Worm (Caenorhabditis elegans) whole organism, L2 larva: ENCODE data around the gene F59H6.14.
A peak's percentile ranks its signal among the peaks of the same experiment; 100 is the strongest.
"Not testable (repeated sequence)": the region's sequence is repeated elsewhere in the genome, so short reads cannot be mapped to it uniquely, and the experiment has no call there.

Experiments used
- F13H6.1 ChIP-seq: sonication (generic microtip); optimal IDR thresholded peaks from 2 replicates; lab custom pipeline; 2016; ENCODE audit warnings: missing genetic modification characterization, missing compliant biosample characterization
- R02D3.7 ChIP-seq: fragments of 150-350 bp; optimal IDR thresholded peaks from 2 replicates; lab custom pipeline; 2014; ENCODE audit warnings: missing biosample characterization, missing genetic modification characterization
- Y55F3AM.14 ChIP-seq: fragments of 200-800 bp; sonication (Bioruptor generic); optimal IDR thresholded peaks from 2 replicates; lab custom pipeline; 2018; ENCODE audit warnings: mild to moderate bottlenecking, missing genetic modification characterization, missing compliant biosample characterization
- ZK546.5 ChIP-seq: sonication (generic microtip); optimal IDR thresholded peaks from 2 replicates; lab custom pipeline; 2017; ENCODE audit warnings: missing biosample characterization, missing genetic modification characterization
- alr-1 ChIP-seq: fragments of 150-350 bp; optimal IDR thresholded peaks from 2 replicates; lab custom pipeline; 2014; ENCODE audit warnings: missing biosample characterization, missing genetic modification characterization
- aly-2 ChIP-seq: fragments of 150-350 bp; optimal IDR thresholded peaks from 2 replicates; lab custom pipeline; 2014; ENCODE audit warnings: missing biosample characterization, missing genetic modification characterization
- ama-1 ChIP-seq: fragments of 150-350 bp; optimal IDR thresholded peaks from 2 replicates; lab custom pipeline; 2018; ENCODE audit warnings: inconsistent platforms
- blmp-1 ChIP-seq: sonication (generic microtip); optimal IDR thresholded peaks from 2 replicates; lab custom pipeline; 2017; ENCODE audit warnings: missing genetic modification characterization, mild to moderate bottlenecking, missing compliant biosample characterization, antibody characterized with exemption, moderate library complexity; ENCODE audit not compliant: insufficient read depth
- egl-27 ChIP-seq: sonication (generic microtip); optimal IDR thresholded peaks from 3 replicates; lab custom pipeline; 2017; ENCODE audit warnings: missing biosample characterization, missing genetic modification reagents, missing genetic modification characterization
- fos-1 ChIP-seq: fragments of 150-350 bp; optimal IDR thresholded peaks from 2 replicates; lab custom pipeline; 2014; ENCODE audit warnings: missing biosample characterization, missing genetic modification characterization
- gmeb-1 ChIP-seq: fragments of 150-350 bp; optimal IDR thresholded peaks from 2 replicates; lab custom pipeline; 2014; ENCODE audit warnings: missing biosample characterization, missing genetic modification characterization
- lin-13 ChIP-seq: fragments of 150-350 bp; optimal IDR thresholded peaks from 2 replicates; lab custom pipeline; 2014; ENCODE audit warnings: missing biosample characterization, missing genetic modification reagents, missing genetic modification characterization
- lin-39 ChIP-seq: fragments of 150-350 bp; optimal IDR thresholded peaks from 2 replicates; lab custom pipeline; 2014; ENCODE audit warnings: missing biosample characterization, missing genetic modification reagents, missing genetic modification characterization
- lsy-2 ChIP-seq, 2 experiments: fragments of 150-350 bp in 1 of 2; sonication (generic microtip) in 1 of 2; optimal IDR thresholded peaks; 2 replicates each; lab custom pipeline; 2014 to 2017; ENCODE audit warnings: missing biosample characterization in 2 of 2, missing genetic modification characterization in 2 of 2
- mab-5 ChIP-seq: fragments of 150-350 bp; optimal IDR thresholded peaks from 2 replicates; lab custom pipeline; 2014; ENCODE audit warnings: missing biosample characterization, missing genetic modification characterization
- mdl-1 ChIP-seq, 2 experiments: fragments of 150-350 bp in 1 of 2; sonication (generic microtip) in 1 of 2; optimal IDR thresholded peaks; 2 replicates each; lab custom pipeline; 2017; ENCODE audit warnings: missing biosample characterization in 2 of 2, missing genetic modification characterization in 2 of 2
- nhr-10 ChIP-seq: sonication (generic microtip); optimal IDR thresholded peaks from 2 replicates; lab custom pipeline; 2017; ENCODE audit warnings: missing biosample characterization, missing genetic modification characterization
- nhr-11 ChIP-seq: fragments of 150-350 bp; optimal IDR thresholded peaks from 2 replicates; lab custom pipeline; 2014; ENCODE audit warnings: missing biosample characterization, missing genetic modification characterization
- nhr-12 ChIP-seq: fragments of 150-350 bp; optimal IDR thresholded peaks from 2 replicates; lab custom pipeline; 2014; ENCODE audit warnings: missing biosample characterization, missing genetic modification characterization
- nhr-129 ChIP-seq: fragments of 150-350 bp; optimal IDR thresholded peaks from 2 replicates; lab custom pipeline; 2014; ENCODE audit warnings: missing biosample characterization, missing genetic modification characterization
- nhr-23 ChIP-seq: fragments of 150-350 bp; optimal IDR thresholded peaks from 2 replicates; lab custom pipeline; 2014; ENCODE audit warnings: missing biosample characterization, missing genetic modification reagents, missing genetic modification characterization
- nhr-237 ChIP-seq: fragments of 150-350 bp; optimal IDR thresholded peaks from 2 replicates; lab custom pipeline; 2014; ENCODE audit warnings: missing biosample characterization, missing genetic modification characterization
- nhr-25 ChIP-seq: fragments of 150-350 bp; sonication (generic microtip); optimal IDR thresholded peaks from 3 replicates; lab custom pipeline; 2014; ENCODE audit warnings: missing biosample characterization, missing genetic modification characterization
- nhr-6 ChIP-seq: fragments of 150-350 bp; optimal IDR thresholded peaks from 2 replicates; lab custom pipeline; 2014; ENCODE audit warnings: missing biosample characterization, missing genetic modification characterization
- nhr-77 ChIP-seq: fragments of 150-350 bp; optimal IDR thresholded peaks from 2 replicates; lab custom pipeline; 2014; ENCODE audit warnings: missing biosample characterization, missing genetic modification characterization
- peb-1 ChIP-seq: fragments of 150-350 bp; optimal IDR thresholded peaks from 2 replicates; lab custom pipeline; 2014; ENCODE audit warnings: missing biosample characterization, missing genetic modification characterization
- sem-4 ChIP-seq: fragments of 150-350 bp; optimal IDR thresholded peaks from 2 replicates; lab custom pipeline; 2014; ENCODE audit warnings: missing biosample characterization, missing genetic modification reagents, missing genetic modification characterization
- skn-1 ChIP-seq: sonication (generic microtip); optimal IDR thresholded peaks from 2 replicates; lab custom pipeline; 2017; ENCODE audit warnings: missing biosample characterization, missing genetic modification characterization
- sma-9 ChIP-seq, 2 experiments: fragments of 150-350 bp in 1 of 2; sonication (generic microtip) in 1 of 2; optimal IDR thresholded peaks; 2 replicates each; lab custom pipeline; 2014 to 2016; ENCODE audit warnings: missing genetic modification characterization in 2 of 2, mild to moderate bottlenecking in 1 of 2, missing biosample characterization in 1 of 2, missing compliant biosample characterization in 1 of 2, missing genetic modification reagents in 1 of 2, moderate library complexity in 1 of 2
- snpc-4 ChIP-seq: fragments of 150-350 bp; optimal IDR thresholded peaks from 2 replicates; lab custom pipeline; 2014; ENCODE audit warnings: missing biosample characterization, missing genetic modification characterization
- unc-39 ChIP-seq: fragments of 150-350 bp; optimal IDR thresholded peaks from 2 replicates; lab custom pipeline; 2014; ENCODE audit warnings: missing biosample characterization, missing genetic modification characterization
- unc-55 ChIP-seq: fragments of 150-350 bp; sonication (generic microtip); optimal IDR thresholded peaks from 3 replicates; lab custom pipeline; 2014; ENCODE audit warnings: missing biosample characterization, missing genetic modification reagents, missing genetic modification characterization
- unc-62 ChIP-seq: fragments of 150-350 bp; optimal IDR thresholded peaks from 2 replicates; lab custom pipeline; 2014; ENCODE audit warnings: missing biosample characterization, missing genetic modification reagents, missing genetic modification characterization
- zag-1 ChIP-seq: fragments of 150-350 bp; optimal IDR thresholded peaks from 2 replicates; lab custom pipeline; 2014; ENCODE audit warnings: missing biosample characterization, missing genetic modification characterization
- ztf-1 ChIP-seq: fragments of 200-800 bp; sonication (Bioruptor generic); conservative IDR thresholded peaks from 2 replicates; pipeline ENCODE4 v1.3.6; 2022; ENCODE audit warnings: missing genetic modification characterization, missing compliant biosample characterization
- ztf-11 ChIP-seq: sonication (generic microtip); optimal IDR thresholded peaks from 2 replicates; lab custom pipeline; 2017; ENCODE audit warnings: missing biosample characterization, missing genetic modification characterization
- ztf-4 ChIP-seq: fragments of 150-350 bp; optimal IDR thresholded peaks from 2 replicates; lab custom pipeline; 2014; ENCODE audit warnings: missing biosample characterization, missing genetic modification characterization

Gene F59H6.14

ce11 chrII:2058985-2059384 lies 25.6 kb downstream of the F59H6.14 start, which contains the start of gene F07E5.5 (continued):
- no peak for TF ChIP-seq aly-2 (tag; lab: Kevin White, UChicago)
- no peak for TF ChIP-seq nhr-10 (tag; lab: Kevin White, UChicago)
- TF ChIP-seq nhr-23 (tag; lab: Kevin White, UChicago) = no peak
- no peak for TF ChIP-seq nhr-25 (tag; lab: Kevin White, UChicago)
- no peak for TF ChIP-seq unc-62
- no peak for TF ChIP-seq ztf-1
- TF ChIP-seq lin-39 (tag; lab: Kevin White, UChicago) = no peak
- no peak for TF ChIP-seq snpc-4 (tag; lab: Kevin White, UChicago)
- TF ChIP-seq alr-1 (tag; lab: Kevin White, UChicago) = no peak
- TF ChIP-seq skn-1 (tag; lab: Kevin White, UChicago) = no peak
- no peak for TF ChIP-seq mdl-1 (tag; optimal IDR thresholded peaks at IDR 0.05; lab: Kevin White, UChicago)
- TF ChIP-seq lsy-2 (tag; optimal IDR thresholded peaks at IDR 0.05; lab: Kevin White, UChicago) = peak; percentile 91 to 97
- peak; percentile 56 for TF ChIP-seq gmeb-1 (tag; lab: Kevin White, UChicago)
- no peak for TF ChIP-seq mab-5
- no peak for TF ChIP-seq ztf-11 (tag; lab: Kevin White, UChicago)
- no peak for TF ChIP-seq R02D3.7
- TF ChIP-seq unc-55 = peak; percentile 68

DNA sequence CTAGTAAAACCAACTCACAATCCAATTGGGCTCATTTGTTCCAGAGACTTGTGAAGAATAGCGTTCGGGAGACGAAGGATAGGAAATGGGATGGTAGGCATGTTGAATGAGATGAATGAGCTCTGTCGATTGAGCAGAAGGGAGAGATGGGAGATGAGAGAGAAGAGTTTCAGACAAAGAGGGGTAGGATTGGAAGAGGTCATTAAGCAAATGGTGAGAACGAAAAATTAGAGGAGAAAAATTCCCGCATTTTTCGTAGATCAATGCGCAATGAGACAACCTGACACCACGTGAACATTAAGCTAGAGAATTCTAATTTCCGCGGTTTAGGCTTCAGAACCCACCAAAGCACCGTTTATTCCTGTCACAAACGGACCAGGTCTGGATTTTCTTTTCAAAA lies 30.6 kb downstream of the F59H6.14 start, which contains the start of gene F07E5.13:
TSS of gene F07E5.13 (minus strand) at position 101 of the 400 bp plus-strand sequence.
- TF ChIP-seq mab-5 (no peak), blmp-1 (no peak), skn-1 (tag; lab: Kevin White, UChicago) (no peak), Y55F3AM.14 (no peak), nhr-6 (tag; lab: Kevin White, UChicago) (no peak), egl-27 (tag; lab: Kevin White, UChicago) (no peak), zag-1 (tag; lab: Kevin White, UChicago) (no peak), ama-1 (no peak), nhr-11 (tag; lab: Kevin White, UChicago) (no peak), F13H6.1 (tag; lab: Kevin White, UChicago) (no peak), fos-1 (no peak), unc-62 (no peak), nhr-12 (no peak), sem-4 (tag; lab: Kevin White, UChicago) (no peak), nhr-77 (tag; lab: Kevin White, UChicago) (no peak), mdl-1 (tag; optimal IDR thresholded peaks at IDR 0.05; lab: Kevin White, UChicago) (no peak)
- TF ChIP-seq, all 48 proteins: peak for 0

ce11 chrII:2064497-2064896 lies 31.1 kb downstream of the F59H6.14 start, which contains the start of gene fbxb-6:
TSS of gene fbxb-6 (plus strand) at chrII:2064797.
- no peak for TF ChIP-seq lin-39 (tag; lab: Kevin White, UChicago)

DNA sequence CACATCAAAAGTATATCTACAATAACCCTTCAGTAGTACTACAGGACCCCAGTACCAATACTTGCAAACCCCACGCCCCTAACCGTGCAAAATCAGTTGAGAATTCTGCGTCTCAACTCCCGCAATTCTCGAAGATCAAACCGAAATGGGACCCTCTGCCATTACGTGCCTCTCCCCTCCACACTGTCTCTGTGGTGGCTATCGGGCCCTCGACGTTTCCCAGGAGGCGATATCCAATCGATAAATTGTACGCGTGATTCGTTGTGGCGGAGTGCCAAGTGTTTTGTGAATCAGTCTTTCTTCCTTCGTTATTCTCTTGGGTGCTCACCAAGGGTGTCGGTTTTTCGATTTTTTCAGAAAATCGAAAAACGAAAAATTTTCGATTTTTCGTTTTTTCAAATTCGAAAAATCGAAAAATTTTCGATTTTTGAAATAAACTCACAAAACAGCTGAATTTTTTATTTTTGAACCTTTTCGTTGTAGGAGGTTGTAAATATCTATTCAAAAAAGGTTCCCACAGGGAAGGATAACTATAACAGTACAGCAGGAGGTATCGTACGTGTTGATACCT lies 34.1 kb downstream of the F59H6.14 start, which contains the start of gene F07E5.12:
TSS of gene F07E5.12 (plus strand) at position 521 of the 571 bp plus-strand sequence.
- not testable (repeated sequence) for TF ChIP-seq alr-1 (tag; lab: Kevin White, UChicago); ztf-1; ztf-11 (tag; lab: Kevin White, UChicago)

DNA sequence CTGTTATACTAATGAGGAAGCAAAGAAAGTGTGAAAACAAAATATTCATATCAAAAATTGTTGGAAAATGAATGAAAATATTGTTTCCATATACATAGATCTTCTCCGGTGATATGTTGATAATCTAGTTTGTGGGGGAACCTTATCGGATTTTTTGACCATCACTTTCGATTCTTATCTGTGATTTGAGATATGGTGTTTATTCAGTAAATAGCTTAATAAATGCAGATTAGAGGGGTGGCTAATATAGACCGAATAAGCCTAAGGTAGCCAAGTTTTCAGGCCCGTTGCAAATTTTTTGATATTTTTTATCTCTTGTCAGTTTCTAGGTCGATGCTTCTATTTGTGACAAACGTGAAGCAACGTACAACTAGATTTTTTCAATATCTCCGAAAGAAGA lies 38.0 kb downstream of the F59H6.14 start, which contains the start of gene F07E5.7:
TSS of gene F07E5.7 (minus strand) at position 101 of the 400 bp plus-strand sequence.
- TF ChIP-seq sma-9 (GFP tag; optimal IDR thresholded peaks at IDR 0.05; lab: Kevin White, UChicago) (no peak), sma-9 (tag; optimal IDR thresholded peaks at IDR 0.05; lab: Kevin White, UChicago) (no peak), lin-39 (tag; lab: Kevin White, UChicago) (no peak), Y55F3AM.14 (no peak), ztf-11 (tag; lab: Kevin White, UChicago) (no peak), mab-5 (no peak), peb-1 (tag; lab: Kevin White, UChicago) (no peak), nhr-237 (tag; lab: Kevin White, UChicago) (no peak), ZK546.5 (tag; lab: Kevin White, UChicago) (no peak), lin-13 (GFP tag; lab: Kevin White, UChicago) (no peak), lsy-2 (tag; optimal IDR thresholded peaks at IDR 0.05; lab: Kevin White, UChicago) (no peak), nhr-129 (tag; lab: Kevin White, UChicago) (no peak), blmp-1 (no peak), egl-27 (tag; lab: Kevin White, UChicago) (no peak), unc-39 (tag; lab: Kevin White, UChicago) (no peak), mdl-1 (tag; optimal IDR thresholded peaks at IDR 0.05; lab: Kevin White, UChicago) (no peak), ztf-4 (tag; lab: Kevin White, UChicago) (no peak)
- TF ChIP-seq, all 48 proteins: peak for 0
